Fruit fly (Drosophila melanogaster) whole organism, embryonic: ENCODE results near the gene CG13893.

Source experiments
- Bteb2 ChIP-seq: fragments of 200-800 bp; sonication (Bioruptor generic); optimal IDR thresholded peaks from 2 replicates; lab custom pipeline; 2016; ENCODE audit warnings: missing biosample characterization, missing genetic modification characterization
- CG6654 ChIP-seq: fragments of 200-800 bp; sonication (Bioruptor generic); optimal IDR thresholded peaks from 2 replicates; lab custom pipeline; 2017; ENCODE audit warnings: missing biosample characterization, mild to moderate bottlenecking, missing genetic modification characterization
- Max ChIP-seq: fragments of 200-800 bp; sonication (Bioruptor generic); optimal IDR thresholded peaks from 2 replicates; lab custom pipeline; 2016; ENCODE audit warnings: missing biosample characterization, mild to moderate bottlenecking, missing genetic modification characterization
- dmrt11E ChIP-seq: fragments of 200-800 bp; sonication (Bioruptor generic); optimal IDR thresholded peaks from 3 replicates; lab custom pipeline; 2018; ENCODE audit warnings: missing biosample characterization, mild to moderate bottlenecking, missing genetic modification characterization, moderate library complexity
- sima ChIP-seq: fragments of 200-800 bp; sonication (Bioruptor generic); optimal IDR thresholded peaks from 2 replicates; lab custom pipeline; 2016; ENCODE audit warnings: missing biosample characterization, missing genetic modification characterization

- TF ChIP-seq CG6654 (GFP tag; lab: Kevin White, UChicago): no peak
- no peak for TF ChIP-seq Max (GFP tag; lab: Kevin White, UChicago)
- no peak for TF ChIP-seq Bteb2 (GFP tag; lab: Kevin White, UChicago)
- TF ChIP-seq sima: no peak
- no peak for TF ChIP-seq dmrt11E
Observed at dm6 chr3L:645426-646036, 41.7 kb upstream of the CG13893 start.
